Fruit fly (Drosophila melanogaster) whole organism, wandering third instar larva: ENCODE results near the gene SCCRO4.

Experiments
- CrebA ChIP-seq: fragments of 200-800 bp; sonication (Bioruptor generic); optimal IDR thresholded peaks from 2 replicates; lab custom pipeline; 2016; ENCODE audit warnings: missing biosample characterization, mild to moderate bottlenecking, missing genetic modification characterization, borderline replicate concordance
- Hr83 ChIP-seq: fragments of 200-300 bp; sonication (Bioruptor generic); optimal IDR thresholded peaks from 2 replicates; lab custom pipeline; 2016; ENCODE audit warnings: missing biosample characterization, mild to moderate bottlenecking, missing genetic modification characterization, moderate library complexity; ENCODE audit not compliant: poor library complexity, severe bottlenecking
- Mio ChIP-seq: sonication (Bioruptor generic); optimal IDR thresholded peaks from 2 replicates; lab custom pipeline; 2016; ENCODE audit warnings: missing biosample characterization, missing genetic modification characterization
- br ChIP-seq: fragments of 200-800 bp; sonication (Bioruptor generic); optimal IDR thresholded peaks from 2 replicates; lab custom pipeline; 2016; ENCODE audit warnings: missing biosample characterization, missing genetic modification characterization
- h ChIP-seq: fragments of 200-800 bp; sonication (Bioruptor generic); optimal IDR thresholded peaks from 3 replicates; lab custom pipeline; 2016; ENCODE audit warnings: missing biosample characterization, mild to moderate bottlenecking, missing genetic modification characterization
- pan ChIP-seq: fragments of >200 bp; optimal IDR thresholded peaks from 2 replicates; lab custom pipeline; 2017
- rgr ChIP-seq: fragments of 200-800 bp; sonication (Bioruptor generic); optimal IDR thresholded peaks from 3 replicates; lab custom pipeline; 2016; ENCODE audit warnings: missing biosample characterization, mild to moderate bottlenecking, missing genetic modification characterization
- sv ChIP-seq: fragments of 200-800 bp; sonication (Bioruptor generic); optimal IDR thresholded peaks from 3 replicates; lab custom pipeline; 2016; ENCODE audit warnings: missing biosample characterization, missing genetic modification characterization
- tai ChIP-seq: sonication (Bioruptor generic); optimal IDR thresholded peaks from 2 replicates; lab custom pipeline; 2016; ENCODE audit warnings: missing biosample characterization, missing genetic modification characterization
- usp ChIP-seq: fragments of >200 bp; optimal IDR thresholded peaks from 2 replicates; lab custom pipeline; 2017; ENCODE audit warnings: missing biosample characterization, missing genetic modification characterization

- no peak for TF ChIP-seq rgr (GFP tag; lab: Kevin White, UChicago)
- TF ChIP-seq usp (GFP tag; lab: Kevin White, UChicago), result no peak
- TF ChIP-seq tai, result no peak
- TF ChIP-seq h (GFP tag; lab: Kevin White, UChicago), result no peak
- TF ChIP-seq pan (lab: Kevin White, UChicago), result no peak
- no peak for TF ChIP-seq Mio
- TF ChIP-seq CrebA (GFP tag; lab: Kevin White, UChicago), result no peak
- TF ChIP-seq br (GFP tag; lab: Kevin White, UChicago), result no peak
- TF ChIP-seq sv (GFP tag; lab: Kevin White, UChicago), result no peak
- TF ChIP-seq Hr83 (GFP tag; lab: Kevin White, UChicago), result no peak
Measured at dm6 chr3L:20354363-20354762, 55.2 kb downstream of the SCCRO4 start.
